Worm (Caenorhabditis elegans): ENCODE measurements around the gene C15C8.8.

C15C8.8 gene

DNA sequence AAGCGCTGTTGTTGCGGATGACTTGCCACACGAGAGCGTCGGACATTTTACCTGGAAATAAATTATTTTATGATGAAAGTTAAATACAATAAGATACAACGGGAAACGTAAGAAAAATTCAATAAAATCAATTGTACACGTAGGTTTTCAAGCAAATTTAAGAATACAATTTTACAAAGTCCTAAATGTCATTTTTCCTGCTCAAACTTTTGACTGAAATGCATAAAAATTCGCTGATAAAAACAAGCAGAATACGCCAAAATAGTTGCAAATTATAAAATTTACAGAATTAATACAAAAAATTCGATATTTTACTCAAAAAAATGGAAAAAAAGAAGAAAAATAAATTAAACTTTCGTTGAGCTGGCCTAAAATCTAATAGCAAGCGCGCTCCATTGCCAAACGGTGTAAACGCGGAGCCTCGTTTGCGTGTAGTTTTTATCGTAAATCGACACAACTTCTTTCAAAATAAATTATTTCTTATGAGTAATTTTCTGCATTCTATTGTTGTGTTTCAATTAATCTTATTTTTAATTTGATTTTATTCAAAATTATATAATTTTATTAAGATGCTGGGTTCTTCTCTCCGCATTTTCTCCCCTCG is 24.1 kb downstream of the C15C8.8 start, which contains the start of the genes rpl-28 and mrpl-49 (continued):
- TF ChIP-seq xbp-1 (tag; optimal IDR thresholded peaks at IDR 0.05), result peak; percentile 89
- TF ChIP-seq irx-1 (tag; optimal IDR thresholded peaks at IDR 0.05), result peak; percentile 76
- TF ChIP-seq pax-3 (tag; optimal IDR thresholded peaks at IDR 0.05), result peak; percentile 86

- no peak for TF ChIP-seq rnt-1 (tag; optimal IDR thresholded peaks at IDR 0.05)
- no peak for TF ChIP-seq lir-3 (tag; optimal IDR thresholded peaks at IDR 0.05; ENCODE audit: poor library complexity)
- TF ChIP-seq ceh-63 (GFP tag; optimal IDR thresholded peaks at IDR 0.05), result no peak
- no peak for TF ChIP-seq isw-1 (GFP tag; IDR thresholded peaks at IDR 0.05)
- no peak for TF ChIP-seq hpl-2 (GFP tag; optimal IDR thresholded peaks at IDR 0.05)
- TF ChIP-seq nhr-84 (tag; optimal IDR thresholded peaks at IDR 0.05), result no peak
- no peak for TF ChIP-seq egl-27 (tag; optimal IDR thresholded peaks at IDR 0.05)
- no peak for TF ChIP-seq elt-3 (tag; optimal IDR thresholded peaks at IDR 0.05)
- TF ChIP-seq unc-98 (GFP tag; IDR thresholded peaks at IDR 0.05), result no peak
- no peak for TF ChIP-seq nhr-77 (tag; optimal IDR thresholded peaks at IDR 0.05)
- no peak for TF ChIP-seq C04F5.9 (tag; optimal IDR thresholded peaks at IDR 0.05)
- no peak for TF ChIP-seq irx-1 (tag; optimal IDR thresholded peaks at IDR 0.05)
- TF ChIP-seq zip-4 (GFP tag; optimal IDR thresholded peaks at IDR 0.05), result no peak
- no peak for TF ChIP-seq lin-15B (tag; optimal IDR thresholded peaks at IDR 0.05)
- TF ChIP-seq hlh-17 (GFP tag; optimal IDR thresholded peaks at IDR 0.05; ENCODE audit: borderline replicate concordance), result no peak
- no peak for TF ChIP-seq mab-9 (GFP tag; IDR thresholded peaks at IDR 0.05)
- no peak for TF ChIP-seq Y116A8C.19 (tag; optimal IDR thresholded peaks at IDR 0.05; ENCODE audit: borderline replicate concordance)
Measured at ce11 chrV:12727104-12727637, 25.1 kb downstream of the C15C8.8 start, which contains the start of gene R11D1.13. R11D1.13 (plus strand) TSS chrV:12727154.

DNA sequence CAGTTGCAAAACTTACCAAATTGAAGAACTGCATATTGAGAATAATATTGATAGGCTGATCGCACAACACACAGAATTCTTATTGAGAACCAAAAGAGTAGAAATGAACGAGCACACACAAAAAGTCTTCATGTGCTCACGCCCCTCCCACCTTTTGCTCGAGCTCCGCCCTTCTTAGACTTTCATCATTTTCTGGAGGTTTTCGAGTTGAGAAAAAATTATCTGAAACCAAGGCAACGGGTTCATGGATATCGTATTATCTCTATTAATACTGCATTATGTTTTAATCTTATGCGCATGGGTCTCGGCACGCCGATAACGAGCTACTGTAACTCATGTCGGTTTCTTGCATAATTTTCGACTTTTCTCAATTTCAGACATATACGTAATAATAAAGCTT is 26.4 kb downstream of the C15C8.8 start, which contains the start of gene R11D1.12:
Gene R11D1.12, minus strand, starts transcription at position 101 of the 400 bp plus-strand sequence.
- TF ChIP-seq jun-1 (tag; optimal IDR thresholded peaks at IDR 0.05) (no peak), alr-1 (tag; optimal IDR thresholded peaks at IDR 0.05; ENCODE audit: borderline replicate concordance) (no peak), nhr-12 (tag; optimal IDR thresholded peaks at IDR 0.05) (no peak), mdl-1 (tag; optimal IDR thresholded peaks at IDR 0.05) (no peak), unc-86 (tag; optimal IDR thresholded peaks at IDR 0.05) (no peak)

ce11 chrV:12719713-12720112 is 32.6 kb downstream of the C15C8.8 start, which contains the start of gene R11D1.7:
R11D1.7 (plus strand) TSS chrV:12720013.
- no peak for TF ChIP-seq lin-35 (GFP tag; optimal IDR thresholded peaks at IDR 0.05)
- no peak for TF ChIP-seq hlh-17 (GFP tag; optimal IDR thresholded peaks at IDR 0.05; ENCODE audit: borderline replicate concordance)
- TF ChIP-seq irx-1 (tag; optimal IDR thresholded peaks at IDR 0.05), result no peak
- no peak for TF ChIP-seq lin-13 (GFP tag; optimal IDR thresholded peaks at IDR 0.05)
- no peak for TF ChIP-seq lin-14 (GFP tag; optimal IDR thresholded peaks at IDR 0.05)
- TF ChIP-seq hlh-4 (tag; optimal IDR thresholded peaks at IDR 0.05), result peak; percentile 68
- no peak for TF ChIP-seq zip-4 (GFP tag; optimal IDR thresholded peaks at IDR 0.05)
- TF ChIP-seq C34B4.2 (tag; optimal IDR thresholded peaks at IDR 0.05), result no peak

DNA sequence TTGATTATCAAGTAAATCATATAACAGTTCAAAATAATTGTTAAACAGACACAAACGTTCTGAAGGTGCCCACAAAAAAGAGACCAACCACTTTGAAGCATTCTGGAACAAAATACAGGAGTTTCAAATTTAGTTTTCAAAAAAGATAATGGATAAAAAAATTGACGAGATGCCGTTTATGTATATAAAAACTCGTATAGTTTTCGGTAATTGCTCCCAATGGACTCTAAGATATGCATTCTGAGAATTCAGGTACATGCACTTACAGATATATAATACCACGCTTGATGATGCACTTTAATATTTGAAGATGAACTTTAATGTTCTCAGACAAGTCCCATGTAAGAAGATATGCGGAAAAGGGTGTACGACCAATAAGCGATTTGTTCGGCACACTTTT is 33.7 kb downstream of the C15C8.8 start, which contains the start of gene str-181:
Gene str-181, minus strand, starts transcription at position 101 of the 400 bp plus-strand sequence.
- no peak for TF ChIP-seq mep-1 (tag; optimal IDR thresholded peaks at IDR 0.05)
- TF ChIP-seq unc-86 (tag; optimal IDR thresholded peaks at IDR 0.05), result no peak
- TF ChIP-seq ztf-11 (tag; optimal IDR thresholded peaks at IDR 0.05), result no peak
- no peak for TF ChIP-seq unc-30 (tag; optimal IDR thresholded peaks at IDR 0.05)
- no peak for TF ChIP-seq unc-62 (GFP tag; optimal IDR thresholded peaks at IDR 0.05)
- TF ChIP-seq ces-1 (GFP tag; optimal IDR thresholded peaks at IDR 0.05), result no peak
- TF ChIP-seq irx-1 (tag; optimal IDR thresholded peaks at IDR 0.05), result no peak
- TF ChIP-seq nhr-19 (GFP tag; conservative IDR thresholded peaks at IDR 0.05), result no peak
- TF ChIP-seq alr-1 (tag; optimal IDR thresholded peaks at IDR 0.05; ENCODE audit: borderline replicate concordance), result no peak
- no peak for TF ChIP-seq C04F5.9 (tag; optimal IDR thresholded peaks at IDR 0.05)
- TF ChIP-seq lin-39 (tag; optimal IDR thresholded peaks at IDR 0.05), result no peak

All from whole organism, L1 larva.